Fruit fly (Drosophila melanogaster) whole organism, embryonic: ENCODE data around the gene CG12112.

Source experiments
- CG10147 ChIP-seq: fragments of 200-800 bp; sonication (Bioruptor generic); optimal IDR thresholded peaks from 2 replicates; lab custom pipeline; 2019; ENCODE audit warnings: missing biosample characterization, mild to moderate bottlenecking, missing genetic modification characterization, moderate library complexity
- CG10979 ChIP-seq: fragments of 200-800 bp; sonication (Bioruptor generic); optimal IDR thresholded peaks from 2 replicates; lab custom pipeline; 2018; ENCODE audit warnings: missing biosample characterization, mild to moderate bottlenecking, missing genetic modification characterization, moderate library complexity
- CG11093 ChIP-seq: fragments of 200-800 bp; sonication (Bioruptor generic); IDR thresholded peaks from 3 replicates; pipeline ENCODE4 v1.3.6; 2022; ENCODE audit warnings: missing biosample characterization, missing genetic modification characterization
- CG12744 ChIP-seq: fragments of 200-800 bp; sonication (Bioruptor generic); optimal IDR thresholded peaks from 2 replicates; lab custom pipeline; 2016; ENCODE audit warnings: missing biosample characterization, missing genetic modification characterization
- CG17186 ChIP-seq: fragments of 200-800 bp; sonication (Bioruptor generic); optimal IDR thresholded peaks from 3 replicates; lab custom pipeline; 2017; ENCODE audit warnings: missing biosample characterization, missing genetic modification reagents, missing genetic modification characterization
- CG18262 ChIP-seq: fragments of 200-800 bp; optimal IDR thresholded peaks from 3 replicates; lab custom pipeline; 2019; ENCODE audit warnings: missing biosample characterization, mild to moderate bottlenecking, missing genetic modification characterization, moderate library complexity
- CG34224 ChIP-seq: fragments of 200-800 bp; sonication (Bioruptor generic); IDR thresholded peaks from 3 replicates; pipeline ENCODE4 v1.3.6; 2022; ENCODE audit warnings: missing biosample characterization, missing genetic modification characterization; ENCODE audit not compliant: partially characterized antibody
- CG34376 ChIP-seq: fragments of 200-800 bp; sonication (Bioruptor generic); optimal IDR thresholded peaks from 2 replicates; lab custom pipeline; 2018; ENCODE audit warnings: missing biosample characterization, mild to moderate bottlenecking, missing genetic modification characterization
- CG3838 ChIP-seq: fragments of 200-800 bp; sonication (Bioruptor generic); optimal IDR thresholded peaks from 3 replicates; lab custom pipeline; 2016; ENCODE audit warnings: missing biosample characterization, missing genetic modification characterization
- CG3995 ChIP-seq: fragments of 200-800 bp; sonication (Bioruptor generic); optimal IDR thresholded peaks from 3 replicates; lab custom pipeline; 2016; ENCODE audit warnings: missing biosample characterization, missing genetic modification characterization
- CG5245 ChIP-seq: fragments of 200-800 bp; sonication (Bioruptor generic); optimal IDR thresholded peaks from 3 replicates; lab custom pipeline; 2016; ENCODE audit warnings: missing biosample characterization, missing genetic modification characterization
- CG5953 ChIP-seq: fragments of 200-800 bp; sonication (Bioruptor generic); IDR thresholded peaks from 2 replicates; pipeline ENCODE4 v1.3.6; 2022; ENCODE audit warnings: missing biosample characterization, missing genetic modification characterization
- CG6175 ChIP-seq: fragments of 200-800 bp; sonication (Bioruptor generic); IDR thresholded peaks from 3 replicates; pipeline ENCODE4 v1.3.6; 2022; ENCODE audit warnings: missing biosample characterization, missing genetic modification characterization
- CG7271 ChIP-seq: fragments of 200-800 bp; sonication (Bioruptor generic); optimal IDR thresholded peaks from 2 replicates; lab custom pipeline; 2018; ENCODE audit warnings: missing biosample characterization, mild to moderate bottlenecking, missing genetic modification characterization, moderate library complexity
- CG7745 ChIP-seq: fragments of 200-800 bp; sonication (Bioruptor generic); optimal IDR thresholded peaks from 2 replicates; lab custom pipeline; 2018; ENCODE audit warnings: missing biosample characterization, mild to moderate bottlenecking, missing genetic modification characterization, moderate library complexity
- CG9609 ChIP-seq: fragments of 200-800 bp; sonication (Bioruptor generic); optimal IDR thresholded peaks from 3 replicates; lab custom pipeline; 2016; ENCODE audit warnings: missing biosample characterization, missing genetic modification characterization
- CTCF ChIP-seq: fragments of 200-800 bp; sonication (Bioruptor generic); optimal IDR thresholded peaks from 2 replicates; lab custom pipeline; 2017; ENCODE audit warnings: missing biosample characterization, mild to moderate bottlenecking, missing genetic modification characterization, moderate library complexity
- Chrac-16 ChIP-seq: fragments of 200-800 bp; sonication (Bioruptor generic); optimal IDR thresholded peaks from 3 replicates; lab custom pipeline; 2016; ENCODE audit warnings: missing biosample characterization, missing genetic modification characterization
- E2f2 ChIP-seq: fragments of 200-800 bp; sonication (Bioruptor generic); IDR thresholded peaks from 2 replicates; pipeline ENCODE4 v1.3.6; 2022; ENCODE audit warnings: missing biosample characterization, missing genetic modification characterization
- ERR ChIP-seq: fragments of 200-800 bp; sonication (Bioruptor generic); optimal IDR thresholded peaks from 2 replicates; lab custom pipeline; 2016; ENCODE audit warnings: missing biosample characterization, missing genetic modification characterization
- Eip74EF ChIP-seq, 2 experiments: fragments of 200-800 bp in 1 of 2; fragments of >200 bp in 1 of 2; sonication (Bioruptor generic) in 1 of 2; optimal IDR thresholded peaks; 2 replicates each; lab custom pipeline; 2017 to 2019; ENCODE audit warnings: missing biosample characterization in 2 of 2, missing genetic modification characterization in 2 of 2, mild to moderate bottlenecking in 1 of 2, moderate library complexity in 1 of 2
- Ets65A ChIP-seq: fragments of 200-800 bp; sonication (Bioruptor generic); peaks from one replicate; lab custom pipeline; 2016; ENCODE audit warnings: missing biosample characterization, missing genetic modification characterization
- Hr3 ChIP-seq: fragments of 200-800 bp; sonication (Bioruptor generic); optimal IDR thresholded peaks from 3 replicates; lab custom pipeline; 2016; ENCODE audit warnings: missing biosample characterization, missing genetic modification characterization
- Side ChIP-seq: fragments of 200-800 bp; sonication (Bioruptor generic); optimal IDR thresholded peaks from 2 replicates; lab custom pipeline; 2016; ENCODE audit warnings: missing biosample characterization, missing genetic modification characterization
- Sox100B ChIP-seq: fragments of 200-800 bp; sonication (Bioruptor generic); optimal IDR thresholded peaks from 3 replicates; lab custom pipeline; 2018; ENCODE audit warnings: missing biosample characterization, mild to moderate bottlenecking, missing genetic modification characterization
- Ssrp ChIP-seq: fragments of 200-800 bp; sonication (Bioruptor generic); optimal IDR thresholded peaks from 2 replicates; lab custom pipeline; 2018; ENCODE audit warnings: missing biosample characterization, mild to moderate bottlenecking, missing genetic modification characterization, moderate library complexity
- TFAM ChIP-seq: fragments of 200-800 bp; sonication (Bioruptor generic); optimal IDR thresholded peaks from 2 replicates; lab custom pipeline; 2017; ENCODE audit warnings: missing biosample characterization, missing genetic modification characterization, inconsistent platforms
- Tbp ChIP-seq: fragments of >200 bp; optimal IDR thresholded peaks from 2 replicates; lab custom pipeline; 2018; ENCODE audit warnings: missing biosample characterization, missing genetic modification characterization
- Xbp1 ChIP-seq: fragments of 200-800 bp; sonication (Bioruptor generic); optimal IDR thresholded peaks from 3 replicates; lab custom pipeline; 2016; ENCODE audit warnings: missing biosample characterization, mild to moderate bottlenecking, missing genetic modification characterization
- amos ChIP-seq: fragments of 200-800 bp; sonication (Bioruptor generic); IDR thresholded peaks from 2 replicates; pipeline ENCODE4 v1.3.6; 2022; ENCODE audit warnings: missing biosample characterization, missing genetic modification characterization; ENCODE audit not compliant: partially characterized antibody
- ara ChIP-seq: fragments of 200-800 bp; sonication (Bioruptor generic); IDR thresholded peaks from 2 replicates; pipeline ENCODE4 v1.3.6; 2022; ENCODE audit warnings: missing biosample characterization, missing genetic modification characterization
- ase ChIP-seq: fragments of 200-800 bp; sonication (Bioruptor generic); IDR thresholded peaks from 3 replicates; pipeline ENCODE4 v1.3.6; 2022; ENCODE audit warnings: missing biosample characterization, missing genetic modification characterization
- br ChIP-seq: fragments of >200 bp; optimal IDR thresholded peaks from 2 replicates; lab custom pipeline; 2017
- caup ChIP-seq: fragments of 200-800 bp; sonication (Bioruptor generic); optimal IDR thresholded peaks from 3 replicates; lab custom pipeline; 2017; ENCODE audit warnings: missing biosample characterization, mild to moderate bottlenecking, missing genetic modification characterization, moderate library complexity; ENCODE audit not compliant: severe bottlenecking
- chif ChIP-seq, 2 experiments: fragments of 200-800 bp; sonication (Bioruptor generic); optimal IDR thresholded peaks; 3 replicates each; lab custom pipeline; 2016; ENCODE audit warnings: missing biosample characterization in 2 of 2, missing genetic modification characterization in 2 of 2
- danr ChIP-seq: fragments of 200-800 bp; sonication (Bioruptor generic); IDR thresholded peaks from 2 replicates; pipeline ENCODE4 v1.3.6; 2022; ENCODE audit warnings: missing biosample characterization, missing genetic modification characterization
- ems ChIP-seq: fragments of 200-800 bp; sonication (Bioruptor generic); optimal IDR thresholded peaks from 3 replicates; lab custom pipeline; 2016; ENCODE audit warnings: missing biosample characterization, missing genetic modification characterization
- exex ChIP-seq: fragments of 200-800 bp; sonication (Bioruptor generic); optimal IDR thresholded peaks from 4 replicates; lab custom pipeline; 2018; ENCODE audit warnings: missing biosample characterization, mild to moderate bottlenecking, missing genetic modification characterization, moderate library complexity
- eyg ChIP-seq: fragments of 200-800 bp; sonication (Bioruptor generic); optimal IDR thresholded peaks from 3 replicates; lab custom pipeline; 2016; ENCODE audit warnings: missing biosample characterization, missing genetic modification characterization
- fru ChIP-seq: fragments of >200 bp; optimal IDR thresholded peaks from 2 replicates; lab custom pipeline; 2017
- grau ChIP-seq: fragments of 200-800 bp; optimal IDR thresholded peaks from 3 replicates; lab custom pipeline; 2019; ENCODE audit warnings: missing biosample characterization, mild to moderate bottlenecking, missing genetic modification characterization, moderate library complexity
- gro ChIP-seq: fragments of 200-800 bp; sonication (Bioruptor generic); optimal IDR thresholded peaks from 2 replicates; lab custom pipeline; 2016; ENCODE audit warnings: missing biosample characterization, missing genetic modification characterization
- gsb ChIP-seq: fragments of 200-800 bp; sonication (Bioruptor generic); IDR thresholded peaks from 2 replicates; pipeline ENCODE4 v1.3.6; 2022; ENCODE audit warnings: missing biosample characterization, missing genetic modification characterization
- her ChIP-seq: fragments of 200-800 bp; sonication (Bioruptor generic); optimal IDR thresholded peaks from 2 replicates; lab custom pipeline; 2016; ENCODE audit warnings: missing biosample characterization, missing genetic modification characterization
- hkb ChIP-seq, 2 experiments: fragments of 200-800 bp in 1 of 2; fragments of >200 bp in 1 of 2; sonication (Bioruptor generic) in 1 of 2; IDR thresholded peaks in 1 of 2; optimal IDR thresholded peaks in 1 of 2; 2 replicates each; pipeline versions ENCODE4 v1.3.6 to Lab custom; 2017 to 2022; ENCODE audit warnings: missing biosample characterization in 1 of 2, missing genetic modification characterization in 1 of 2
- nau ChIP-seq: fragments of 200-800 bp; sonication (Bioruptor generic); optimal IDR thresholded peaks from 3 replicates; lab custom pipeline; 2017; ENCODE audit warnings: missing biosample characterization, mild to moderate bottlenecking, missing genetic modification characterization, missing genetic modification reagents
- tap ChIP-seq: fragments of 200-800 bp; optimal IDR thresholded peaks from 3 replicates; lab custom pipeline; 2019; ENCODE audit warnings: missing biosample characterization, mild to moderate bottlenecking, missing genetic modification characterization, moderate library complexity
- twi ChIP-seq: fragments of 200-800 bp; optimal IDR thresholded peaks from 2 replicates; lab custom pipeline; 2019; ENCODE audit warnings: missing biosample characterization, mild to moderate bottlenecking, missing genetic modification characterization, moderate library complexity
- zen ChIP-seq: fragments of 200-800 bp; sonication (Bioruptor generic); optimal IDR thresholded peaks from 3 replicates; lab custom pipeline; 2018; ENCODE audit warnings: missing biosample characterization, mild to moderate bottlenecking, missing genetic modification characterization, moderate library complexity
- zf30C ChIP-seq: fragments of 200-800 bp; sonication (Bioruptor generic); optimal IDR thresholded peaks from 3 replicates; lab custom pipeline; 2018; ENCODE audit warnings: missing biosample characterization, mild to moderate bottlenecking, missing genetic modification characterization
- zfh1 ChIP-seq: fragments of 200-800 bp; sonication (Bioruptor generic); IDR thresholded peaks from 3 replicates; pipeline ENCODE4 v1.3.6; 2022; ENCODE audit warnings: missing biosample characterization, missing genetic modification characterization
- zfh2 ChIP-seq: fragments of 200-800 bp; sonication (Bioruptor generic); optimal IDR thresholded peaks from 2 replicates; lab custom pipeline; 2016; ENCODE audit warnings: missing biosample characterization, missing genetic modification characterization

CG12112 gene

DNA sequence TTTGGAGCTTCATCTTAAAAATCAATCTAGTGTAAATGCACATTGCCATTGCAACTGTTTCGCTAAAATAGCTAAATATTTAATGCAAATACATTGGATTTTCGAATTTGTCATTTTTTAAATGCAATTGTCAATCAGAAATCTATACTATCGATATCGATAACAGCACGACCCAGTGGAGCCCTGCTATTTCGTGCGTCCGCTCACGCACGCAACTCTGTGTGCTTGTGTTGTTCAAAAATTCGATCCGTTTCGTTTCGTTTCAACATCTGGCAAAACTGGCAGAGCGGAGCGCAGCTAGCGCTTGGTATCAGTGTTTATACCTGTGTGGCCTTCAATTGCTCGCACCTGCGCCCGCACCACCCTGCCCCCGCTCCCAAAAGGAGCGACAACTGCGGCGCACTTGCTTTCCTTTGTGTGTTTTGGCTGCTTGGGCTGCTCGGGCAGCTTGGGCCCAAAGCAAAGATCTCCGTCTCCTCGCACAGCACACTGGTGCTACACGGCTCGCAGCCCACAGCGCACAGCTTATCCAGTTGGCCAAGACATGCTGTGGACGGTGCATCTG is 28.7 kb upstream of the CG12112 start, which contains the start of gene CG12081 (continued):
- TF ChIP-seq CG17186 (GFP tag; lab: Kevin White, UChicago) (peak; percentile 65), E2f2 (GFP tag; lab: Robert Waterston, UW) (peak; percentile 75), Tbp (no peak), ara (GFP tag; lab: Robert Waterston, UW) (0 out of 2 replicates have a peak, but pooled peaks have one; percentile 34), gro (GFP tag; lab: Kevin White, UChicago) (no peak), CG3838 (GFP tag; lab: Kevin White, UChicago) (no peak), CG10979 (tag; lab: Kevin White, UChicago) (no peak), zen (tag; lab: Kevin White, UChicago) (no peak), danr (GFP tag; lab: Robert Waterston, UW) (no peak), caup (GFP tag; lab: Kevin White, UChicago) (no peak), tap (no peak), twi (tag; lab: Kevin White, UChicago) (peak; percentile 43), Sox100B (no peak), Xbp1 (no peak), CG6175 (GFP tag; lab: Robert Waterston, UW) (no peak), zf30C (GFP tag; lab: Kevin White, UChicago) (no peak), CG5245 (GFP tag; lab: Kevin White, UChicago) (no peak), CG12744 (GFP tag; lab: Kevin White, UChicago) (no peak), Hr3 (GFP tag; lab: Kevin White, UChicago) (no peak), CG9609 (GFP tag; lab: Kevin White, UChicago) (no peak), CG34376 (GFP tag; lab: Kevin White, UChicago) (no peak), Ets65A (peak; percentile 50), CTCF (GFP tag; lab: Kevin White, UChicago) (peak; percentile 3), nau (GFP tag; lab: Kevin White, UChicago) (no peak), CG10147 (no peak), Ssrp (tag; lab: Kevin White, UChicago) (no peak), zfh1 (GFP tag; lab: Robert Waterston, UW) (no peak; the same call in 2 of the 3 replicates), gsb (GFP tag; lab: Robert Waterston, UW) (no peak), ase (GFP tag; lab: Robert Waterston, UW) (no peak), CG34224 (peak; percentile 87), ERR (GFP tag; lab: Kevin White, UChicago) (no peak), TFAM (GFP tag; lab: Kevin White, UChicago) (no peak), CG7271 (tag; lab: Kevin White, UChicago) (no peak), Side (GFP tag; lab: Kevin White, UChicago) (no peak), grau (peak; percentile 31), eyg (no peak), chif (GFP tag; optimal IDR thresholded peaks at IDR 0.05; lab: Kevin White, UChicago) (no peak), zfh2 (GFP tag; lab: Kevin White, UChicago) (no peak), Eip74EF (GFP tag; optimal IDR thresholded peaks at IDR 0.05; lab: Kevin White, UChicago) (no peak), CG18262 (tag; lab: Kevin White, UChicago) (no peak), CG7745 (tag; lab: Kevin White, UChicago) (no peak), her (GFP tag; lab: Kevin White, UChicago) (no peak), br (lab: Kevin White, UChicago) (no peak), CG3995 (GFP tag; lab: Kevin White, UChicago) (no peak), CG11093 (GFP tag; lab: Robert Waterston, UW) (no peak), hkb (optimal IDR thresholded peaks at IDR 0.05; lab: Kevin White, UChicago) (no peak), hkb (GFP tag; IDR thresholded peaks at IDR 0.05; lab: Robert Waterston, UW) (no peak), ems (GFP tag; lab: Kevin White, UChicago) (no peak), CG5953 (GFP tag; lab: Robert Waterston, UW) (no peak), Chrac-16 (GFP tag; lab: Kevin White, UChicago) (no peak), exex (tag; lab: Kevin White, UChicago) (no peak), amos (GFP tag; lab: Robert Waterston, UW) (peak; percentile 92), fru (lab: Kevin White, UChicago) (no peak)
